Fruit fly (Drosophila melanogaster): ENCODE measurements around the gene yip2.

DNA sequence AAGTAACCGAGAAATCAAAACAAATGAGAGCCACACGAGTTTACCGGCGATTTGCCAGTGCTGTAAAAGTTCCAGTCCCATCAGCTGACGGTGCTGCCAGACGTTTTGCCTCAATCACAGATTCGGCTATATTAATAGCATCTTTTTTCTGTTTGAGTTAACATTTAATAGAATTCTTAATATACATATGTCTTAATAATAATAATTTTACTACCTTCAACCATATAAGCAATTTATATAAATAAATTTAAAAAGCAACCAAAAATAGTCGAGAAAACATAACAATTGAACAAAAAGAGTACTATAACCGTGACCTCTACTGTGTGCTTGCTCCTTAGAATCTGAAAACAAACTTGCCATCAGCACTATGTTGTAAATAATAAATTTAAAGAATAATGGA lies 39.1 kb downstream of the yip2 start, which contains the start of the genes CG13126 and CG4709:
- TF ChIP-seq D1 (tag; optimal IDR thresholded peaks at IDR 0.05) (no peak), CG9948 (tag; optimal IDR thresholded peaks at IDR 0.05) (peak; percentile 93), CG12605 (GFP tag; IDR thresholded peaks at IDR 0.05) (peak; percentile 95), CG8301 (tag; optimal IDR thresholded peaks at IDR 0.05) (peak; percentile 92), CG8159 (tag; optimal IDR thresholded peaks at IDR 0.05) (peak; percentile 97)
